Fruit fly (Drosophila melanogaster): ENCODE measurements around the gene teq.

The teq gene

dm6 chr3L:9074882-9075281 lies 439 bp downstream of the teq start:
- TF ChIP-seq CG9705 (GFP tag; optimal IDR thresholded peaks at IDR 0.05) (no peak), Hr78 (GFP tag; optimal IDR thresholded peaks at IDR 0.05) (no peak), Hr83 (GFP tag; optimal IDR thresholded peaks at IDR 0.05; ENCODE audit: poor library complexity, severe bottlenecking) (no peak), woc (GFP tag; optimal IDR thresholded peaks at IDR 0.05) (no peak), CG32264 (GFP tag; optimal IDR thresholded peaks at IDR 0.05) (no peak), sage (GFP tag; optimal IDR thresholded peaks at IDR 0.05) (no peak)

dm6 chr3L:9092356-9093103 lies 18.1 kb downstream of the teq start, which contains the start of gene CG32032:
Gene CG32032 (plus strand): TSS chr3L:9093053.
- TF ChIP-seq HLH106 (tag; optimal IDR thresholded peaks at IDR 0.05) = no peak
- no peak for TF ChIP-seq dl (GFP tag; optimal IDR thresholded peaks at IDR 0.05; ENCODE audit: insufficient read depth in 1 of 2, partially characterized antibody in 2 of 2)
- TF ChIP-seq br (GFP tag; optimal IDR thresholded peaks at IDR 0.05) = peak; percentile 6
- no peak for TF ChIP-seq fru (GFP tag; optimal IDR thresholded peaks at IDR 0.05)
- TF ChIP-seq pan (optimal IDR thresholded peaks at IDR 0.05) = no peak
- TF ChIP-seq tai (GFP tag; optimal IDR thresholded peaks at IDR 0.05) = no peak
- TF ChIP-seq OdsH (GFP tag; optimal IDR thresholded peaks at IDR 0.05) = no peak
- TF ChIP-seq GATAd (GFP tag; optimal IDR thresholded peaks at IDR 0.05) = no peak
- TF ChIP-seq foxo (GFP tag; optimal IDR thresholded peaks at IDR 0.05) = no peak
- TF ChIP-seq Hr78 (GFP tag; optimal IDR thresholded peaks at IDR 0.05) = no peak
- TF ChIP-seq psq (GFP tag; optimal IDR thresholded peaks at IDR 0.05) = peak; percentile 16
- TF ChIP-seq rgr (GFP tag; optimal IDR thresholded peaks at IDR 0.05) = peak; percentile 33
- no peak for TF ChIP-seq sv (GFP tag; optimal IDR thresholded peaks at IDR 0.05)
- TF ChIP-seq Rel (GFP tag; optimal IDR thresholded peaks at IDR 0.05) = no peak
- TF ChIP-seq Rel (tag; optimal IDR thresholded peaks at IDR 0.05) = no peak
- TF ChIP-seq Dfd (GFP tag; optimal IDR thresholded peaks at IDR 0.05) = no peak
- TF ChIP-seq Myc (optimal IDR thresholded peaks at IDR 0.05) = no peak
- TF ChIP-seq Sp1 (GFP tag; optimal IDR thresholded peaks at IDR 0.05) = no peak

DNA sequence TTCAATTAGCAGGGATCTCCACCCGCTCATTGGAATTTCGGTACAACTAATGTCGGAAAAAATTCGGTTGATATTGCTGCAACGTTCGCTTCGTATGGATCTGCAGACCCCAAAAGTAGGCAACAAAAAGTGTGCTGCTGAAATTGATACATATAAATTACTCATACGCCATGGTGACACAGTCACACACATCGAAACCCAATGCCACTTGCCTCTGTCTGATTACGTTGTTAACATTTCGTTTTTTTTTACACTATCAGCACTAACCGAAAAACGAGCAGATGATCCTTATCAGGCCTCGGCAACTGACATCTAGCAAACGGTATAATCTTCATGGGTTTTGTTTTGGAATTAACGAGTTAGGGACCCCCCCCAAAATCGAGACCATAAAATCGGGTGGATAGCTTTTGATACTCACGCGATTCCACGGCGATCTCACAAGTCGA lies 20.6 kb downstream of the teq start:
- no peak for TF ChIP-seq foxo (GFP tag; optimal IDR thresholded peaks at IDR 0.05)
- no peak for TF ChIP-seq Rel (GFP tag; optimal IDR thresholded peaks at IDR 0.05)
- peak; percentile 61 for TF ChIP-seq Rel (tag; optimal IDR thresholded peaks at IDR 0.05)
- no peak for TF ChIP-seq sage (GFP tag; optimal IDR thresholded peaks at IDR 0.05)
- TF ChIP-seq N (GFP tag; optimal IDR thresholded peaks at IDR 0.05) = no peak
- TF ChIP-seq Myc (optimal IDR thresholded peaks at IDR 0.05) = peak; percentile 66
- TF ChIP-seq ey (GFP tag; optimal IDR thresholded peaks at IDR 0.05) = no peak
- TF ChIP-seq psq (GFP tag; optimal IDR thresholded peaks at IDR 0.05) = no peak
- TF ChIP-seq CrebA (GFP tag; optimal IDR thresholded peaks at IDR 0.05; ENCODE audit: borderline replicate concordance) = no peak
- no peak for TF ChIP-seq OdsH (GFP tag; optimal IDR thresholded peaks at IDR 0.05)
- TF ChIP-seq br (GFP tag; optimal IDR thresholded peaks at IDR 0.05) = peak; percentile 7
- no peak for TF ChIP-seq Hr83 (GFP tag; optimal IDR thresholded peaks at IDR 0.05; ENCODE audit: poor library complexity, severe bottlenecking)

dm6 chr3L:9095704-9096103 lies 21.3 kb downstream of the teq start:
- TF ChIP-seq CG32264 (GFP tag; optimal IDR thresholded peaks at IDR 0.05) = no peak
- no peak for TF ChIP-seq dl (GFP tag; optimal IDR thresholded peaks at IDR 0.05; ENCODE audit: insufficient read depth in 1 of 2, partially characterized antibody in 2 of 2)
- TF ChIP-seq Jra (GFP tag; optimal IDR thresholded peaks at IDR 0.05) = no peak
- TF ChIP-seq sv (GFP tag; optimal IDR thresholded peaks at IDR 0.05) = no peak
- TF ChIP-seq jim (GFP tag; optimal IDR thresholded peaks at IDR 0.05) = no peak
- TF ChIP-seq Myc (optimal IDR thresholded peaks at IDR 0.05) = no peak
- TF ChIP-seq Rel (GFP tag; optimal IDR thresholded peaks at IDR 0.05) = no peak
- TF ChIP-seq Rel (tag; optimal IDR thresholded peaks at IDR 0.05) = peak; percentile 25
- TF ChIP-seq fru (GFP tag; optimal IDR thresholded peaks at IDR 0.05) = peak; percentile 62
- TF ChIP-seq dsf (GFP tag; optimal IDR thresholded peaks at IDR 0.05; ENCODE audit: borderline replicate concordance) = no peak
- no peak for TF ChIP-seq N (GFP tag; optimal IDR thresholded peaks at IDR 0.05)
- peak; percentile 42 for TF ChIP-seq h (GFP tag; optimal IDR thresholded peaks at IDR 0.05)
- TF ChIP-seq sage (GFP tag; optimal IDR thresholded peaks at IDR 0.05) = no peak
- no peak for TF ChIP-seq dmrt93B (GFP tag; optimal IDR thresholded peaks at IDR 0.05)
- TF ChIP-seq Sp1 (GFP tag; optimal IDR thresholded peaks at IDR 0.05) = no peak
- no peak for TF ChIP-seq Dif (GFP tag; optimal IDR thresholded peaks at IDR 0.05; ENCODE audit: partially characterized antibody)

Measured in whole organism, wandering third instar larva.